Worm (Caenorhabditis elegans) whole organism, young adult: ENCODE results near the gene bud-31.

ENCODE experiments used
- B0261.1 ChIP-seq: sonication (generic microtip); optimal IDR thresholded peaks from 2 replicates; lab custom pipeline; 2016; ENCODE audit warnings: mild to moderate bottlenecking, missing genetic modification characterization, moderate library complexity, missing compliant biosample characterization
- C17E4.6 ChIP-seq: fragments of 200-800 bp; sonication (Bioruptor generic); IDR thresholded peaks from 2 replicates; pipeline ENCODE4 v1.3.6; 2022; ENCODE audit warnings: missing genetic modification reagents, missing genetic modification characterization, missing compliant biosample characterization
- F23B12.7 ChIP-seq: sonication (generic microtip); optimal IDR thresholded peaks from 2 replicates; lab custom pipeline; 2017; ENCODE audit warnings: missing genetic modification characterization, mild to moderate bottlenecking, missing compliant biosample characterization, antibody characterized with exemption, moderate library complexity; ENCODE audit not compliant: insufficient read depth
- F37B4.10 ChIP-seq: fragments of 200-800 bp; sonication (Bioruptor generic); IDR thresholded peaks from 2 replicates; pipeline ENCODE4 v1.3.6; 2022; ENCODE audit warnings: missing genetic modification characterization, missing compliant biosample characterization
- F55B11.4 ChIP-seq: sonication (generic microtip); optimal IDR thresholded peaks from 2 replicates; lab custom pipeline; 2016; ENCODE audit warnings: missing compliant biosample characterization, missing genetic modification characterization, borderline replicate concordance; ENCODE audit not compliant: insufficient read depth
- Y56A3A.18 ChIP-seq: fragments of 200-800 bp; sonication (Bioruptor generic); IDR thresholded peaks from 2 replicates; pipeline ENCODE4 v1.3.6; 2022; ENCODE audit warnings: missing genetic modification reagents, missing genetic modification characterization, missing compliant biosample characterization
- Y67H2A.10 ChIP-seq: fragments of 200-800 bp; sonication (Bioruptor generic); conservative IDR thresholded peaks from 2 replicates; pipeline ENCODE4 v1.3.6; 2022; ENCODE audit warnings: missing genetic modification reagents, missing genetic modification characterization, missing compliant biosample characterization
- Y79H2A.3 ChIP-seq: fragments of 200-800 bp; sonication (Bioruptor generic); conservative IDR thresholded peaks from 2 replicates; pipeline ENCODE4 v1.3.6; 2022; ENCODE audit warnings: missing genetic modification reagents, missing genetic modification characterization, missing compliant biosample characterization
- atf-7 ChIP-seq: sonication (generic microtip); optimal IDR thresholded peaks from 2 replicates; lab custom pipeline; 2017; ENCODE audit warnings: mild to moderate bottlenecking, missing genetic modification characterization, missing compliant biosample characterization
- athp-1 ChIP-seq: sonication (generic microtip); optimal IDR thresholded peaks from 2 replicates; lab custom pipeline; 2017; ENCODE audit warnings: mild to moderate bottlenecking, missing genetic modification characterization, missing compliant biosample characterization
- ceh-40 ChIP-seq: fragments of 200-800 bp; sonication (Bioruptor generic); IDR thresholded peaks from 2 replicates; pipeline ENCODE4 v1.3.6; 2022; ENCODE audit warnings: missing genetic modification characterization, missing compliant biosample characterization
- ceh-58 ChIP-seq: fragments of 200-800 bp; sonication (Bioruptor generic); IDR thresholded peaks from 2 replicates; pipeline ENCODE4 v1.3.6; 2022; ENCODE audit warnings: missing genetic modification characterization, missing compliant biosample characterization
- ceh-79 ChIP-seq: sonication (generic microtip); optimal IDR thresholded peaks from 2 replicates; lab custom pipeline; 2017; ENCODE audit warnings: mild to moderate bottlenecking, missing genetic modification characterization, missing compliant biosample characterization
- ceh-91 ChIP-seq: fragments of 200-800 bp; sonication (Bioruptor generic); IDR thresholded peaks from 2 replicates; pipeline ENCODE4 v1.3.6; 2022; ENCODE audit warnings: missing genetic modification reagents, missing genetic modification characterization, missing compliant biosample characterization
- dox-1 ChIP-seq: fragments of 200-800 bp; sonication (Bioruptor generic); IDR thresholded peaks from 2 replicates; pipeline ENCODE4 v1.3.6; 2022; ENCODE audit warnings: missing genetic modification reagents, missing genetic modification characterization, missing compliant biosample characterization
- efl-1 ChIP-seq: fragments of 150-350 bp; optimal IDR thresholded peaks from 2 replicates; lab custom pipeline; 2014; ENCODE audit warnings: missing biosample characterization, missing genetic modification reagents, missing genetic modification characterization
- egrh-3 ChIP-seq: fragments of 200-800 bp; sonication (Bioruptor generic); IDR thresholded peaks from 2 replicates; pipeline ENCODE4 v1.3.6; 2022; ENCODE audit warnings: missing genetic modification reagents, missing genetic modification characterization, missing compliant biosample characterization
- hlh-26 ChIP-seq: fragments of 200-800 bp; sonication (Bioruptor generic); conservative IDR thresholded peaks from 2 replicates; pipeline ENCODE4 v1.3.6; 2022; ENCODE audit warnings: missing genetic modification reagents, missing genetic modification characterization, missing compliant biosample characterization
- hmg-1.2 ChIP-seq: fragments of 200-800 bp; sonication (Bioruptor generic); IDR thresholded peaks from 2 replicates; pipeline ENCODE4 v1.3.6; 2022; ENCODE audit warnings: missing genetic modification reagents, missing genetic modification characterization, missing compliant biosample characterization
- lag-1 ChIP-seq: fragments of 200-800 bp; sonication (Bioruptor generic); IDR thresholded peaks from 2 replicates; pipeline ENCODE4 v1.3.6; 2022; ENCODE audit warnings: missing genetic modification reagents, missing genetic modification characterization, missing compliant biosample characterization
- lin-26 ChIP-seq: fragments of 200-800 bp; sonication (Bioruptor generic); IDR thresholded peaks from 2 replicates; pipeline ENCODE4 v1.3.6; 2022; ENCODE audit warnings: missing genetic modification reagents, missing genetic modification characterization, missing compliant biosample characterization
- lin-35 ChIP-seq, 3 experiments: fragments of 150-350 bp in 2 of 3; sonication (generic microtip) in 1 of 3; optimal IDR thresholded peaks; 2 replicates each; lab custom pipeline; 2014 to 2018; ENCODE audit warnings: missing biosample characterization in 3 of 3, missing genetic modification characterization in 3 of 3, missing genetic modification reagents in 3 of 3
- madf-6 ChIP-seq: fragments of 200-800 bp; sonication (Bioruptor generic); IDR thresholded peaks from 2 replicates; pipeline ENCODE4 v1.3.6; 2022; ENCODE audit warnings: missing genetic modification reagents, missing genetic modification characterization, missing compliant biosample characterization
- madf-8 ChIP-seq: fragments of 200-800 bp; sonication (Bioruptor generic); conservative IDR thresholded peaks from 2 replicates; pipeline ENCODE4 v1.3.6; 2022; ENCODE audit warnings: missing genetic modification reagents, missing genetic modification characterization, missing compliant biosample characterization
- mel-28 ChIP-seq: sonication (generic microtip); optimal IDR thresholded peaks from 2 replicates; lab custom pipeline; 2016; ENCODE audit warnings: borderline replicate concordance, mild to moderate bottlenecking, missing genetic modification characterization, missing compliant biosample characterization
- nfya-1 ChIP-seq: sonication (generic microtip); optimal IDR thresholded peaks from 2 replicates; lab custom pipeline; 2017; ENCODE audit warnings: antibody characterized with exemption, missing compliant biosample characterization, missing genetic modification characterization, borderline replicate concordance; ENCODE audit not compliant: insufficient read depth
- nfyb-1 ChIP-seq: fragments of 200-800 bp; sonication (Bioruptor generic); IDR thresholded peaks from 2 replicates; pipeline ENCODE4 v1.3.6; 2022; ENCODE audit warnings: missing genetic modification reagents, missing genetic modification characterization, missing compliant biosample characterization
- nhr-120 ChIP-seq: fragments of 200-800 bp; sonication (Bioruptor generic); IDR thresholded peaks from 2 replicates; pipeline ENCODE4 v1.3.6; 2022; ENCODE audit warnings: missing genetic modification characterization, missing compliant biosample characterization
- rcor-1 ChIP-seq: fragments of 200-800 bp; sonication (Bioruptor generic); IDR thresholded peaks from 2 replicates; pipeline ENCODE4 v1.3.6; 2022; ENCODE audit warnings: missing genetic modification reagents, missing genetic modification characterization, missing compliant biosample characterization
- rpc-1 ChIP-seq, 2 experiments: fragments of 150-350 bp in 1 of 2; sonication (generic microtip) in 1 of 2; optimal IDR thresholded peaks; 2 replicates each; lab custom pipeline; 2014 to 2018; ENCODE audit warnings: missing biosample characterization in 1 of 2, missing genetic modification characterization in 1 of 2, missing genetic modification reagents in 1 of 2, missing genotype in 1 of 2
- sdz-38 ChIP-seq: sonication (generic microtip); optimal IDR thresholded peaks from 2 replicates; lab custom pipeline; 2016; ENCODE audit warnings: missing genotype, missing genetic modification characterization, missing compliant biosample characterization
- zim-3 ChIP-seq: sonication (generic microtip); optimal IDR thresholded peaks from 2 replicates; lab custom pipeline; 2017; ENCODE audit warnings: mild to moderate bottlenecking, missing genetic modification characterization, moderate library complexity, missing compliant biosample characterization
- ztf-3 ChIP-seq: fragments of 200-800 bp; sonication (Bioruptor generic); optimal IDR thresholded peaks from 2 replicates; lab custom pipeline; 2018; ENCODE audit warnings: mild to moderate bottlenecking, missing genetic modification characterization, missing compliant biosample characterization

The bud-31 gene

DNA sequence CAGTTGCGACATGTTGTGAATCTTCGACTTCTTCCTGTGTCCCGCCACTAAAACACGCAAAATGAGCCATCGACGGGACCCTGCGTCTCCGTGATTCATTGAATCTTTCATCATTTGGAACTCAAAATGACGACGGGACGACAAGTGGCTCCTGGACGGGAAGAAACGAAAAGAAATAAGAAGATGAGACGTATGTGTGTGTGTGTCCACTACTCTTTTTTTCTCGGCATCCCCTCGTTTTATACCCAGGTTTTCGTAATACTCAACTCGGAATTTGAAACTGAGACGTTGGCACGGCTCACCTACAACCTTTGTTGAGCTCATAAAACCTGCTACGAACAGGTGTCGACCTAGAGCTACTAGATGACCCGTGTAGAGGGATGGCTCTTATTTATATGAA is 48.2 kb upstream of the bud-31 start:
- TF ChIP-seq efl-1 (GFP tag; lab: Kevin White, UChicago) = no peak
- no peak for TF ChIP-seq nfyb-1 (GFP tag; lab: Robert Waterston, UW)
- no peak for TF ChIP-seq egrh-3 (GFP tag; lab: Robert Waterston, UW)
- TF ChIP-seq ztf-3 (GFP tag; lab: Kevin White, UChicago) = no peak
- TF ChIP-seq lin-26 (GFP tag; lab: Robert Waterston, UW) = no peak
- no peak for TF ChIP-seq dox-1 (GFP tag; lab: Robert Waterston, UW)
- TF ChIP-seq Y56A3A.18 (GFP tag; lab: Robert Waterston, UW) = no peak
- no peak for TF ChIP-seq C17E4.6 (GFP tag; lab: Robert Waterston, UW)
- no peak for TF ChIP-seq Y67H2A.10 (GFP tag; lab: Robert Waterston, UW)
- no peak for TF ChIP-seq ceh-79
- TF ChIP-seq lin-35 (GFP tag; optimal IDR thresholded peaks at IDR 0.05; lab: Kevin White, UChicago) = no peak
- TF ChIP-seq ceh-58 (GFP tag; lab: Robert Waterston, UW) = no peak
- TF ChIP-seq mel-28 (tag; lab: Kevin White, UChicago) = no peak
- no peak for TF ChIP-seq nfya-1
- no peak for TF ChIP-seq F37B4.10 (GFP tag; lab: Robert Waterston, UW)
- TF ChIP-seq ceh-40 (GFP tag; lab: Robert Waterston, UW) = no peak
- TF ChIP-seq rcor-1 (GFP tag; lab: Robert Waterston, UW) = no peak
- TF ChIP-seq sdz-38 (tag; lab: Kevin White, UChicago) = no peak
- no peak for TF ChIP-seq zim-3 (tag; lab: Kevin White, UChicago)
- TF ChIP-seq rpc-1 (optimal IDR thresholded peaks at IDR 0.05; lab: Kevin White, UChicago) = no peak
- no peak for TF ChIP-seq rpc-1 (tag; optimal IDR thresholded peaks at IDR 0.05; lab: Kevin White, UChicago)

DNA sequence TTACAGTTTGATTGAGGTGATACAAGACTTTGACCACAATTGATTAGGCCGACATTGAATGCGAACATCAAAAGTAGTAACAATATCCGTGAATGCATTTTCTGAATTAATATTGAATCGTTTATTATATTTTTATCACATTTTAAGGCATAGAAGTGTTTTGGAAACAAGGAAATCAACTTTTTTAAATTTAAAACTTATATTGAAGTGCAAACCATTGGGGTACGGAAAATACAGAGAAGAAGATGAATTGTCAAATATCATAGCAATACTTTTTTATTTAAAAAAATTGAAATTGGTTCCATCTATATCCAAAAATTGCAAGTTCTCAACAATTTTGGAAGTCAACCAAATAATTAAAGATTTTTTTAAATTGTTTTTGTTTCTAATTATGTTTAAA is 46.9 kb upstream of the bud-31 start, which contains the start of gene T05G5.1:
TSS of gene T05G5.1 (minus strand) at position 101 of the 400 bp plus-strand sequence.
- TF ChIP-seq Y79H2A.3 (no peak), F23B12.7 (tag; lab: Kevin White, UChicago) (no peak), hlh-26 (GFP tag; lab: Robert Waterston, UW) (no peak), B0261.1 (tag; lab: Kevin White, UChicago) (no peak), ceh-91 (GFP tag; lab: Robert Waterston, UW) (no peak), atf-7 (tag; lab: Kevin White, UChicago) (no peak), F55B11.4 (tag; lab: Kevin White, UChicago) (no peak), lag-1 (GFP tag; lab: Robert Waterston, UW) (no peak), madf-6 (no peak), efl-1 (GFP tag; lab: Kevin White, UChicago) (no peak), nhr-120 (GFP tag; lab: Robert Waterston, UW) (no peak), rcor-1 (GFP tag; lab: Robert Waterston, UW) (no peak)

DNA sequence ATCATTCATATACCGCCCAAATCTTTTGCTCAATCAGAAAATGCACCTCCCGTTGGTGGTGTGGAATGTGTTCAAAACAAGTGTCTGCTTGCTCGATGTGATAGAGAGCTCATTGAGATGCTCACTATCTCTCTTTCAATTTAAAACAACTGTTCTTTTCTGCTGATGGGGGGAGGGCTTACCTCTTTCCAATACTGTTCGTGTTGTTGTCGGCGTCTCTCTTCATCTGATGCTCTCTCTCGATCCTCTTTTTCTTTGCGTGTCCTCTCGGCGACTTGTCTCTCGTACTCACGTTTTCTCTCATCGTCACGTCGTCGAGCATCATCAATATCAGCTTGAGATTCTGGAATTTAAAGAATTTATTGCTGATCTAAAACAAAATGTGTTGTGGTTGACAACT is 45.7 kb upstream of the bud-31 start:
- TF ChIP-seq madf-8 (GFP tag; lab: Robert Waterston, UW) (no peak), hmg-1.2 (peak; percentile 57; the same call in 1 of the 2 replicates)

DNA sequence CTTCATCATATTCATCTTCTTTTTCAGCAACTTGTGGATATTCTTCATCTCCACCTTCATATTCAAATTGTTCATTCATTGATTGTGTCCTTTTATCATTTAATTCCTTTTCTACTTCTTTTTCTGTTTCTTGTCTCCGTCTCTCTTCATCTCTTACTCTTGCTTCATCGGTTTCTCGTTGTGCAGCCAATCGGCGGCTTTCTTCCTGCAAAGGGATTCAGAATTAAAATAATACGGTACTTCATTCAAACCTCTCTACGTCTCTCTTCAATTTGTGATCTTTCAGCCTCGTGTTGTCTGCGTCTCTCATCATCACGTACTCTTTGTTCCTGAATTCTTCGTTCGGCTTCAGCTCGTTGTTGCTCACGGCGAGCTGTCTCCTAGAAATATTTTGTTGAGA is 44.3 kb upstream of the bud-31 start:
- TF ChIP-seq hmg-1.2 (peak; percentile 42; the same call in 1 of the 2 replicates), athp-1 (tag; lab: Kevin White, UChicago) (no peak)
